Worm (Caenorhabditis elegans): Measurements from ENCODE around the gene F12E12.2.

DNA sequence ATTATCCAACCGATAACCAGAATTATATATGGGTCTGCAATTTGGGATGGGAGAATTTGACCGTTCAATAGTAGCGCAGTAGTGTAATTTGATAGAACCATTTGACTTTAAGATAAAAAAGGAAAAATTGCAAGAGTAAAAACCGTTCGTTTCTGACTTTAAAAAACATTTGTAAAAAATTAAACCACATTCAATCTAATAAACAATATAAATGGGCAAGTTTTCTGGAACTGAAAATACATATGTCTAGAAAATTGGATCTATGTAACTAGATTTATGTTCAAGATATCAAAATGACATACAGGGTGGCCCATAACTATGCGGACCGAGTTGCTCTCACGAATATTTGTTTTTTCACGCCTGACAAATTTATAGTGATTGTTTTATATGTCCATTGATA is 45.1 kb upstream of the F12E12.2 start, which contains the start of gene srx-102:
- no peak for TF ChIP-seq unc-39 (tag; optimal IDR thresholded peaks at IDR 0.05)
- TF ChIP-seq mab-5 (tag; optimal IDR thresholded peaks at IDR 0.05), result no peak
- no peak for TF ChIP-seq pha-4 (tag; optimal IDR thresholded peaks at IDR 0.05)
- TF ChIP-seq drap-1 (GFP tag; optimal IDR thresholded peaks at IDR 0.05), result no peak
- TF ChIP-seq lin-13 (tag; optimal IDR thresholded peaks at IDR 0.05), result no peak
- TF ChIP-seq sem-2 (GFP tag; optimal IDR thresholded peaks at IDR 0.05), result no peak
- TF ChIP-seq snpc-4 (tag; optimal IDR thresholded peaks at IDR 0.05), result no peak
- no peak for TF ChIP-seq nhr-28 (tag; optimal IDR thresholded peaks at IDR 0.05)
- no peak for TF ChIP-seq blmp-1 (tag; optimal IDR thresholded peaks at IDR 0.05)
- TF ChIP-seq nhr-12 (tag; optimal IDR thresholded peaks at IDR 0.05), result no peak
- TF ChIP-seq zip-8 (tag; optimal IDR thresholded peaks at IDR 0.05), result no peak
- TF ChIP-seq sptf-1 (tag; optimal IDR thresholded peaks at IDR 0.05), result no peak
- no peak for TF ChIP-seq nhr-76 (tag; optimal IDR thresholded peaks at IDR 0.05)
- TF ChIP-seq unc-62 (GFP tag; optimal IDR thresholded peaks at IDR 0.05), result no peak
